Worm (Caenorhabditis elegans): ENCODE measurements around the gene cnx-1.

The cnx-1 gene

DNA sequence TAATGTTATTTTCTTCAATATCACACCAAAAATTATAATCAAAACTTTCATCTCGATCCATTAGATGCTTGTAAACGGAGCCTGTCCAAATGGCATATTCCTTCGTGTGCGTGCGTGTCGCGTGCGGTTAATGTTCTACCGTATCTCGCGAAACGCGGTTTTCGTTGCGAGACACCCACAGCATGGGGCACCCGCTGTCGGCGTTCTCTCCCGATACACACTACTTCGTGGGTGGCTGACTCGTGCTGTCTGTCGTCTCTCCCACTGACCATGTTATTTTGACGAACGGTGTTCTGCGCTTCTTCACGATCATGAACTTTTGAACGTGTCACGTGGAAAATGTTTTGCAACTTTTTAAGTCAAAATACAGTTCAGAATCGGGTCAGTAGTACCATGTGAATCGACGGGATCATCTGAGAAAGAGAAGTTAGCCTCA lies 51.5 kb downstream of the cnx-1 start (continued):
- TF ChIP-seq lsy-12 (tag; optimal IDR thresholded peaks at IDR 0.05): peak; percentile 99
- TF ChIP-seq nhr-11 (tag; optimal IDR thresholded peaks at IDR 0.05): peak; percentile 91
- peak; percentile 98 for TF ChIP-seq jun-1 (tag; optimal IDR thresholded peaks at IDR 0.05)
- TF ChIP-seq nhr-28 (tag; optimal IDR thresholded peaks at IDR 0.05): peak; percentile 16
- TF ChIP-seq eor-1 (tag; optimal IDR thresholded peaks at IDR 0.05): no peak
- TF ChIP-seq fos-1 (tag; optimal IDR thresholded peaks at IDR 0.05): peak; percentile 92
- TF ChIP-seq daf-12 (tag; optimal IDR thresholded peaks at IDR 0.05): peak; percentile 70
- TF ChIP-seq snpc-4 (tag; optimal IDR thresholded peaks at IDR 0.05): peak; percentile 87
- TF ChIP-seq pha-4 (tag; optimal IDR thresholded peaks at IDR 0.05): peak; percentile 98
- TF ChIP-seq egl-27 (tag; optimal IDR thresholded peaks at IDR 0.05): peak; percentile 78
- TF ChIP-seq nhr-67 (tag; optimal IDR thresholded peaks at IDR 0.05): no peak
- no peak for TF ChIP-seq fkh-2 (tag; optimal IDR thresholded peaks at IDR 0.05)

DNA sequence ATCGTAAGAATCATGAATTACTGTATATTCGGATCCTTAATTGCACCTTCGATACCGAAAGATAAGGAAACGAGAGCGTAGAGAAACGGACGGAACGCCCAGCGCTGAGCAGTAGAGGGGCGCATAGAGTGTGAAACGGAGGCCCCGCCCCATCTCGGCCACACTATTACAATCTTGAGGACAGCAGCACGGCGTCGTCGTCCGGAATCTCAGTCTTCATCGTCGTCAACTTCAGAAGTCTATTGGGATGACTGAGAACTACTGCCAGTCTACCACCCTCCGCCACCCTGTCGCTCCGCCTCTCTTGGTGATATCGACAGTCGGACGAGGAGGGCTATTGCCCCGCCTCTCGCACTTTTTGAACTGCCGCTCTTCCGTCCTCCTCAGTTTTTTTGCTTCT lies 52.2 kb downstream of the cnx-1 start:
- TF ChIP-seq hmg-11 (tag; optimal IDR thresholded peaks at IDR 0.05): peak; percentile 10
- TF ChIP-seq elt-3 (tag; optimal IDR thresholded peaks at IDR 0.05): no peak
- peak; percentile 1 for TF ChIP-seq lin-39 (tag; optimal IDR thresholded peaks at IDR 0.05)
- TF ChIP-seq ama-1 (optimal IDR thresholded peaks at IDR 0.05): peak; percentile 29
- no peak for TF ChIP-seq aly-2 (tag; optimal IDR thresholded peaks at IDR 0.05)
- no peak for TF ChIP-seq ceh-28 (tag; optimal IDR thresholded peaks at IDR 0.05)
